Fruit fly (Drosophila melanogaster): ENCODE data around the gene Bro.

- no peak for TF ChIP-seq CTCF (optimal IDR thresholded peaks at IDR 0.05)
- no peak for TF ChIP-seq CG8478 (optimal IDR thresholded peaks at IDR 0.05)
These were observed 18.4 kb upstream of the Bro start, which contains the start of gene GC for dm6 chr3L:1629064-1629777.

Data from S2 (cell line).